Worm (Caenorhabditis elegans): ENCODE measurements around the gene Y102E9.3.

Gene Y102E9.3

ce11 chrIII:6713266-6713665 lies 21.1 kb downstream of the Y102E9.3 start, which contains the start of gene F37A4.4:
TSS of gene F37A4.4 (plus strand) at chrIII:6713566.
- TF ChIP-seq lsy-2 (tag; optimal IDR thresholded peaks at IDR 0.05) (no peak), F44E2.7 (GFP tag; IDR thresholded peaks at IDR 0.05) (no peak), mxl-3 (GFP tag; optimal IDR thresholded peaks at IDR 0.05) (no peak), hmg-1.1 (GFP tag; IDR thresholded peaks at IDR 0.05) (no peak), snpc-1.2 (GFP tag; IDR thresholded peaks at IDR 0.05) (no peak), ceh-20 (GFP tag; IDR thresholded peaks at IDR 0.05) (no peak), nhr-111 (GFP tag; optimal IDR thresholded peaks at IDR 0.05) (no peak), skn-1 (tag; optimal IDR thresholded peaks at IDR 0.05) (no peak), mdl-1 (tag; optimal IDR thresholded peaks at IDR 0.05) (no peak), ceh-62 (tag; optimal IDR thresholded peaks at IDR 0.05) (no peak), sdz-12 (GFP tag; optimal IDR thresholded peaks at IDR 0.05) (no peak), daf-12 (tag; optimal IDR thresholded peaks at IDR 0.05) (no peak), lim-7 (GFP tag; IDR thresholded peaks at IDR 0.05) (no peak), ceh-28 (tag; optimal IDR thresholded peaks at IDR 0.05) (no peak)

ce11 chrIII:6711590-6711989 lies 22.7 kb downstream of the Y102E9.3 start, which contains the start of gene F37A4.5:
TSS of gene F37A4.5 (plus strand) at chrIII:6711890.
- TF ChIP-seq nhr-111 (GFP tag; optimal IDR thresholded peaks at IDR 0.05), result no peak
- no peak for TF ChIP-seq zfp-3 (GFP tag; conservative IDR thresholded peaks at IDR 0.05)
- no peak for TF ChIP-seq nhr-48 (tag; optimal IDR thresholded peaks at IDR 0.05)
- no peak for TF ChIP-seq lin-13 (GFP tag; optimal IDR thresholded peaks at IDR 0.05)
- TF ChIP-seq ces-1 (GFP tag; optimal IDR thresholded peaks at IDR 0.05), result no peak
- TF ChIP-seq F49E8.2 (tag; optimal IDR thresholded peaks at IDR 0.05; ENCODE audit: borderline replicate concordance), result peak; percentile 31
- no peak for TF ChIP-seq daf-12 (tag; optimal IDR thresholded peaks at IDR 0.05)
- TF ChIP-seq lin-29 (GFP tag; IDR thresholded peaks at IDR 0.05), result no peak

ce11 chrIII:6709983-6710382 lies 24.3 kb downstream of the Y102E9.3 start, which contains the start of gene isw-1:
TSS of gene isw-1 (minus strand) at chrIII:6710100.
- TF ChIP-seq Y75B8A.6 (GFP tag; IDR thresholded peaks at IDR 0.05), result no peak
- peak; percentile 94 for TF ChIP-seq dpl-1 (GFP tag; optimal IDR thresholded peaks at IDR 0.05)
- TF ChIP-seq snpc-4 (tag; optimal IDR thresholded peaks at IDR 0.05), result no peak
- TF ChIP-seq mdl-1 (tag; optimal IDR thresholded peaks at IDR 0.05), result no peak
- TF ChIP-seq hlh-30 (tag; optimal IDR thresholded peaks at IDR 0.05; ENCODE audit: insufficient read depth), result no peak
- TF ChIP-seq daf-16 (GFP tag; optimal IDR thresholded peaks at IDR 0.05), result no peak
- TF ChIP-seq daf-16 (tag; optimal IDR thresholded peaks at IDR 0.05), result no peak
- TF ChIP-seq Y48G9A.11 (GFP tag; IDR thresholded peaks at IDR 0.05), result peak; percentile 64
- peak; percentile 7 for TF ChIP-seq hlh-11 (tag; optimal IDR thresholded peaks at IDR 0.05)
- TF ChIP-seq mes-2 (tag; optimal IDR thresholded peaks at IDR 0.05; ENCODE audit: poor library complexity, severe bottlenecking), result peak; percentile 66
- no peak for TF ChIP-seq ztf-7 (tag; optimal IDR thresholded peaks at IDR 0.05)
- no peak for TF ChIP-seq R02D3.7 (tag; optimal IDR thresholded peaks at IDR 0.05)
- no peak for TF ChIP-seq D1046.2 (GFP tag; IDR thresholded peaks at IDR 0.05)
- peak; percentile 60 for TF ChIP-seq unc-130 (GFP tag; optimal IDR thresholded peaks at IDR 0.05)
- TF ChIP-seq aha-1 (tag), result no peak
- TF ChIP-seq vab-7 (GFP tag; IDR thresholded peaks at IDR 0.05), result peak; percentile 46; the same call in 1 of the 2 replicates
- TF ChIP-seq madf-5 (GFP tag; IDR thresholded peaks at IDR 0.05), result no peak
- no peak for TF ChIP-seq set-16 (GFP tag; IDR thresholded peaks at IDR 0.05)
- no peak for TF ChIP-seq ceh-82 (tag; optimal IDR thresholded peaks at IDR 0.05)
- no peak for TF ChIP-seq nhr-111 (GFP tag; optimal IDR thresholded peaks at IDR 0.05)
- no peak for TF ChIP-seq dmd-8 (GFP tag; IDR thresholded peaks at IDR 0.05)
- TF ChIP-seq lin-38 (GFP tag; IDR thresholded peaks at IDR 0.05), result no peak
- TF ChIP-seq nhr-6 (tag; optimal IDR thresholded peaks at IDR 0.05), result no peak
